Worm (Caenorhabditis elegans) whole organism, L4 larva: ENCODE data around the gene cyp-33C3.

Experiments used
- F10B5.3 ChIP-seq: sonication (generic microtip); optimal IDR thresholded peaks from 2 replicates; lab custom pipeline; 2016; ENCODE audit warnings: mild to moderate bottlenecking, missing genetic modification characterization, missing compliant biosample characterization
- F37D6.2 ChIP-seq: sonication (generic microtip); optimal IDR thresholded peaks from 2 replicates; lab custom pipeline; 2016; ENCODE audit warnings: mild to moderate bottlenecking, missing genetic modification characterization, missing compliant biosample characterization
- F44E2.7 ChIP-seq: fragments of 200-800 bp; sonication (Bioruptor generic); IDR thresholded peaks from 2 replicates; pipeline ENCODE4 v2.1.2; 2022; ENCODE audit warnings: missing genetic modification characterization, missing compliant biosample characterization
- Y5F2A.4 ChIP-seq: fragments of 200-800 bp; sonication (Bioruptor generic); optimal IDR thresholded peaks from 2 replicates; lab custom pipeline; 2018; ENCODE audit warnings: mild to moderate bottlenecking, missing genetic modification characterization, missing compliant biosample characterization
- Y75B8A.6 ChIP-seq: fragments of 200-800 bp; sonication (Bioruptor generic); IDR thresholded peaks from 2 replicates; pipeline ENCODE4 v1.3.6; 2022; ENCODE audit warnings: missing genetic modification reagents, missing genetic modification characterization, missing compliant biosample characterization
- ZK546.5 ChIP-seq, 2 experiments: sonication (generic microtip); optimal IDR thresholded peaks; 2 replicates each; lab custom pipeline; 2017; ENCODE audit warnings: missing biosample characterization in 2 of 2, missing genetic modification characterization in 2 of 2
- arid-1 ChIP-seq: fragments of 200-800 bp; sonication (Bioruptor generic); conservative IDR thresholded peaks from 2 replicates; pipeline ENCODE4 v1.3.6; 2022; ENCODE audit warnings: missing genetic modification reagents, missing genetic modification characterization, missing compliant biosample characterization
- ctbp-1 ChIP-seq: fragments of 200-800 bp; sonication (Bioruptor generic); IDR thresholded peaks from 2 replicates; pipeline ENCODE4 v1.3.6; 2022; ENCODE audit warnings: missing genetic modification reagents, missing genetic modification characterization, missing compliant biosample characterization
- daf-16 ChIP-seq, 3 experiments: sonication (generic microtip); optimal IDR thresholded peaks; 2 replicates each; lab custom pipeline; 2016 to 2017; ENCODE audit warnings: missing genetic modification characterization in 3 of 3, missing genetic modification reagents in 3 of 3, mild to moderate bottlenecking in 2 of 3, missing compliant biosample characterization in 2 of 3, missing biosample characterization in 1 of 3, moderate library complexity in 1 of 3
- daf-19 ChIP-seq: fragments of 200-800 bp; sonication (Bioruptor generic); conservative IDR thresholded peaks from 2 replicates; pipeline ENCODE4 v1.3.6; 2022; ENCODE audit warnings: missing genetic modification characterization, missing compliant biosample characterization
- dmd-6 ChIP-seq: fragments of 200-800 bp; sonication (Bioruptor generic); IDR thresholded peaks from 2 replicates; pipeline ENCODE4 v1.3.6; 2022; ENCODE audit warnings: missing genetic modification reagents, missing genetic modification characterization, missing compliant biosample characterization
- duxl-1 ChIP-seq: sonication (generic microtip); optimal IDR thresholded peaks from 2 replicates; lab custom pipeline; 2016; ENCODE audit warnings: mild to moderate bottlenecking, missing genetic modification characterization, moderate library complexity, missing compliant biosample characterization; ENCODE audit not compliant: poor library complexity
- dve-1 ChIP-seq: sonication (generic microtip); optimal IDR thresholded peaks from 2 replicates; lab custom pipeline; 2017; ENCODE audit warnings: antibody characterized with exemption, mild to moderate bottlenecking, missing genetic modification characterization, missing compliant biosample characterization; ENCODE audit not compliant: insufficient read depth
- egl-27 ChIP-seq: sonication (generic microtip); optimal IDR thresholded peaks from 3 replicates; lab custom pipeline; 2017; ENCODE audit warnings: missing biosample characterization, missing genetic modification reagents, missing genetic modification characterization
- fos-1 ChIP-seq: fragments of 150-350 bp; optimal IDR thresholded peaks from 2 replicates; lab custom pipeline; 2014; ENCODE audit warnings: missing biosample characterization, missing genetic modification characterization
- hlh-11 ChIP-seq: fragments of 200-800 bp; sonication (Bioruptor generic); optimal IDR thresholded peaks from 2 replicates; lab custom pipeline; 2018; ENCODE audit warnings: mild to moderate bottlenecking, missing genetic modification characterization, missing compliant biosample characterization
- lim-7 ChIP-seq: fragments of 200-800 bp; sonication (Bioruptor generic); IDR thresholded peaks from 2 replicates; pipeline ENCODE4 v1.3.6; 2022; ENCODE audit warnings: missing genetic modification characterization, missing compliant biosample characterization
- lin-1 ChIP-seq: fragments of 200-800 bp; sonication (Bioruptor generic); IDR thresholded peaks from 2 replicates; pipeline ENCODE4 v1.3.6; 2022; ENCODE audit warnings: missing genetic modification reagents, missing genetic modification characterization, missing compliant biosample characterization
- lin-29 ChIP-seq: fragments of 200-800 bp; sonication (Bioruptor generic); IDR thresholded peaks from 2 replicates; pipeline ENCODE4 v1.3.6; 2022; ENCODE audit warnings: missing genetic modification reagents, missing genetic modification characterization, missing compliant biosample characterization
- lin-38 ChIP-seq: fragments of 200-800 bp; sonication (Bioruptor generic); IDR thresholded peaks from 2 replicates; pipeline ENCODE4 v1.3.6; 2022; ENCODE audit warnings: missing genetic modification reagents, missing genetic modification characterization, missing compliant biosample characterization
- lir-3 ChIP-seq: sonication (generic microtip); optimal IDR thresholded peaks from 2 replicates; lab custom pipeline; 2016; ENCODE audit warnings: mild to moderate bottlenecking, missing genetic modification characterization, missing compliant biosample characterization
- mep-1 ChIP-seq: fragments of 150-350 bp; sonication (generic microtip); optimal IDR thresholded peaks from 3 replicates; lab custom pipeline; 2014; ENCODE audit warnings: missing biosample characterization, missing genetic modification characterization
- mes-2 ChIP-seq: sonication (generic microtip); optimal IDR thresholded peaks from 2 replicates; lab custom pipeline; 2016; ENCODE audit warnings: missing genotype, mild to moderate bottlenecking, missing genetic modification characterization, missing compliant biosample characterization; ENCODE audit not compliant: poor library complexity, severe bottlenecking
- mxl-2 ChIP-seq: fragments of 200-800 bp; sonication (Bioruptor generic); conservative IDR thresholded peaks from 2 replicates; pipeline ENCODE4 v1.3.6; 2022; ENCODE audit warnings: missing genetic modification reagents, missing genetic modification characterization, missing compliant biosample characterization
- nhr-11 ChIP-seq: fragments of 150-350 bp; optimal IDR thresholded peaks from 2 replicates; lab custom pipeline; 2014; ENCODE audit warnings: missing biosample characterization, missing genetic modification characterization
- nhr-25 ChIP-seq: sonication (generic microtip); optimal IDR thresholded peaks from 2 replicates; lab custom pipeline; 2017; ENCODE audit warnings: missing genetic modification characterization, mild to moderate bottlenecking, missing compliant biosample characterization, antibody characterized with exemption, moderate library complexity, borderline replicate concordance; ENCODE audit not compliant: insufficient read depth
- nhr-28 ChIP-seq: fragments of 150-350 bp; optimal IDR thresholded peaks from 2 replicates; lab custom pipeline; 2014; ENCODE audit warnings: missing biosample characterization, missing genetic modification characterization
- nhr-41 ChIP-seq: fragments of 200-800 bp; sonication (Bioruptor generic); IDR thresholded peaks from 2 replicates; pipeline ENCODE4 v1.3.6; 2022; ENCODE audit warnings: missing genetic modification reagents, missing genetic modification characterization, missing compliant biosample characterization
- pqm-1 ChIP-seq: sonication (generic microtip); optimal IDR thresholded peaks from 2 replicates; lab custom pipeline; 2017; ENCODE audit warnings: missing biosample characterization, missing genetic modification characterization
- rbr-2 ChIP-seq: sonication (generic microtip); optimal IDR thresholded peaks from 2 replicates; lab custom pipeline; 2016; ENCODE audit warnings: missing genotype, missing genetic modification characterization, missing compliant biosample characterization
- saeg-2 ChIP-seq: fragments of 200-800 bp; sonication (Bioruptor generic); IDR thresholded peaks from 2 replicates; pipeline ENCODE4 v1.3.6; 2022; ENCODE audit warnings: missing genetic modification reagents, missing genetic modification characterization, missing compliant biosample characterization
- skn-1 ChIP-seq: fragments of 150-350 bp; optimal IDR thresholded peaks from 2 replicates; lab custom pipeline; 2014; ENCODE audit warnings: missing biosample characterization, missing genetic modification characterization
- snpc-1.2 ChIP-seq: fragments of 200-800 bp; sonication (Bioruptor generic); IDR thresholded peaks from 2 replicates; pipeline ENCODE4 v1.3.6; 2022; ENCODE audit warnings: missing genetic modification reagents, missing genetic modification characterization, missing compliant biosample characterization
- spr-1 ChIP-seq: sonication (generic microtip); optimal IDR thresholded peaks from 2 replicates; lab custom pipeline; 2016; ENCODE audit warnings: mild to moderate bottlenecking, missing genetic modification characterization, missing compliant biosample characterization
- tra-1 ChIP-seq: fragments of 200-800 bp; sonication (Bioruptor generic); IDR thresholded peaks from 2 replicates; pipeline ENCODE4 v1.3.6; 2022; ENCODE audit warnings: missing genetic modification reagents, missing genetic modification characterization, missing compliant biosample characterization
- unc-62 ChIP-seq, 3 experiments: fragments of 150-350 bp in 1 of 3; sonication (generic microtip); optimal IDR thresholded peaks in 2 of 3; peaks in 1 of 3; 1 replicate in 1 of 3; 2 replicates in 2 of 3; lab custom pipeline; 2014 to 2017; ENCODE audit warnings: missing biosample characterization in 3 of 3, missing genetic modification characterization in 3 of 3, missing genetic modification reagents in 3 of 3, missing genotype in 1 of 3
- zag-1 ChIP-seq: fragments of 150-350 bp; optimal IDR thresholded peaks from 2 replicates; lab custom pipeline; 2014; ENCODE audit warnings: missing biosample characterization, missing genetic modification characterization
- ztf-7 ChIP-seq: fragments of 150-350 bp; optimal IDR thresholded peaks from 2 replicates; lab custom pipeline; 2014; ENCODE audit warnings: missing biosample characterization, missing genetic modification characterization

The cyp-33C3 gene

DNA sequence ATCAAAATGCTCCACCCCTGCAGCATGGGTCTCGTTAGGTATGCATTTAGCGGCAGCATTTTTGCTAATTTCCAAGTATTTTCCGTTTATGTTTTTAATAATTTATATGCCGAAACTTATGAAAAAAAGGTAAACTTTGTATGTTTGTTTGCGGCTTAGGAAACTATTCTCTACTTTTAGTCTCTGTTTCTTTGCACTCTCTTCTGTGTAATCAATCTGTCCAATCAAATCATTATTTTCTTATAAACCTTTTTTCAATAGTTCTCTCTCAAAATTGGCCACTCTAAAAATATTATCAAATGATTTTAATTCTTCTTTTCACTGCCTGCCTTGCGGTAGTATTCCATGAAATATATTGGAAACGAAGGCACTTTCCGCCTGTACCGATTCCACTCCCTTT, 4.6 kb upstream of the cyp-33C3 start:
- TF ChIP-seq skn-1 (no peak), daf-16 (GFP tag; optimal IDR thresholded peaks at IDR 0.05; lab: Kevin White, UChicago) (no peak), daf-16 (tag; optimal IDR thresholded peaks at IDR 0.05; lab: Kevin White, UChicago) (peak; percentile 37), F10B5.3 (tag; lab: Kevin White, UChicago) (no peak), lin-38 (GFP tag; lab: Robert Waterston, UW) (no peak), spr-1 (tag; lab: Kevin White, UChicago) (no peak), lir-3 (no peak), daf-19 (GFP tag; lab: Robert Waterston, UW) (no peak), lin-29 (GFP tag; lab: Robert Waterston, UW) (no peak), mes-2 (tag; lab: Kevin White, UChicago) (no peak), saeg-2 (no peak), snpc-1.2 (GFP tag; lab: Robert Waterston, UW) (no peak), nhr-28 (tag; lab: Kevin White, UChicago) (peak; percentile 28), unc-62 (GFP tag; optimal IDR thresholded peaks at IDR 0.05 in 1 of 2; lab: Kevin White, UChicago) (peak in 1 of 2 experiments; percentile 28), unc-62 (tag; optimal IDR thresholded peaks at IDR 0.05; lab: Kevin White, UChicago) (no peak), dve-1 (peak; percentile 14), lim-7 (GFP tag; lab: Robert Waterston, UW) (no peak), ZK546.5 (tag; optimal IDR thresholded peaks at IDR 0.05; lab: Kevin White, UChicago) (no peak), Y75B8A.6 (GFP tag; lab: Robert Waterston, UW) (no peak)

DNA sequence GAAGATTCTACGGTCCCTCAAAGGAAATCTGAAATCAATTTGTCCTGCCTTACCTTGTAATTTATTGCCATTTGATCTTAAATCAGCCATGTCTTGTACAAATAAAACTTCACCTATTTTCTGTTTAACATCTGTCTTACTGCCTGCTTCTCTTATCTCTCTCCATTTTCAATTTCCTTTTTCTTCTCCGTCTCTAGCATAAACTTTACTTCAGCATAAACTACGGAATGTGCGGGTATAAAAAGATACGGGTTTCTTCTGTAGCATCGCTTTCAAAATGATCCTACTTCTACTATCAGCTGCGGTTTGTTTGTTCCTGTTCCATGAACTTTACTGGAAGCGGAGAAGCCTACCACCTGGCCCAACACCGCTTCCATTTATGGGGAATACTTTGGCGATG, 2.2 kb downstream of the cyp-33C3 start, which contains the start of gene cyp-33C5:
Gene cyp-33C5, plus strand, starts transcription at position 254 of the 400 bp plus-strand sequence.
- TF ChIP-seq pqm-1 (tag; lab: Kevin White, UChicago) (peak; percentile 23), nhr-25 (tag; lab: Kevin White, UChicago) (no peak), fos-1 (tag; lab: Kevin White, UChicago) (no peak), nhr-11 (tag; lab: Kevin White, UChicago) (no peak), dmd-6 (GFP tag; lab: Robert Waterston, UW) (peak; percentile 70), nhr-28 (tag; lab: Kevin White, UChicago) (peak; percentile 98), ctbp-1 (GFP tag; lab: Robert Waterston, UW) (no peak), rbr-2 (tag; lab: Kevin White, UChicago) (no peak), snpc-1.2 (GFP tag; lab: Robert Waterston, UW) (no peak), duxl-1 (tag; lab: Kevin White, UChicago) (peak; percentile 5), Y5F2A.4 (no peak), hlh-11 (tag; lab: Kevin White, UChicago) (peak; percentile 25), daf-16 (GFP tag; optimal IDR thresholded peaks at IDR 0.05; lab: Kevin White, UChicago) (no peak), daf-16 (tag; optimal IDR thresholded peaks at IDR 0.05; lab: Kevin White, UChicago) (peak; percentile 46), mxl-2 (no peak), egl-27 (no peak), lin-1 (GFP tag; lab: Robert Waterston, UW) (0 out of 2 replicates have a peak, but pooled peaks have one; percentile 41), dve-1 (peak; percentile 54)
- TF ChIP-seq, all 104 proteins: peak for 8

ce11 chrV:2249310-2249709, 6.7 kb downstream of the cyp-33C3 start, which contains the start of gene cyp-33C6:
TSS of gene cyp-33C6 (minus strand) at chrV:2249410.
- TF ChIP-seq snpc-1.2 (GFP tag; lab: Robert Waterston, UW): no peak
- TF ChIP-seq lin-38 (GFP tag; lab: Robert Waterston, UW): no peak
- no peak for TF ChIP-seq tra-1 (GFP tag; lab: Robert Waterston, UW)
- no peak for TF ChIP-seq nhr-41 (GFP tag; lab: Robert Waterston, UW)
- TF ChIP-seq zag-1 (tag; lab: Kevin White, UChicago): no peak
- TF ChIP-seq rbr-2 (tag; lab: Kevin White, UChicago): no peak
- TF ChIP-seq mep-1: no peak
- no peak for TF ChIP-seq lin-29 (GFP tag; lab: Robert Waterston, UW)
- TF ChIP-seq ztf-7 (tag; lab: Kevin White, UChicago): no peak
- no peak for TF ChIP-seq F37D6.2 (tag; lab: Kevin White, UChicago)
- TF ChIP-seq dmd-6 (GFP tag; lab: Robert Waterston, UW): no peak
- TF ChIP-seq F44E2.7: no peak
- TF ChIP-seq pqm-1 (tag; lab: Kevin White, UChicago): no peak
- TF ChIP-seq egl-27: no peak
- TF ChIP-seq daf-16 (GFP tag; optimal IDR thresholded peaks at IDR 0.05; lab: Kevin White, UChicago): no peak
- TF ChIP-seq daf-16 (tag; optimal IDR thresholded peaks at IDR 0.05; lab: Kevin White, UChicago): no peak
- no peak for TF ChIP-seq arid-1
- TF ChIP-seq duxl-1 (tag; lab: Kevin White, UChicago): no peak
